Worm (Caenorhabditis elegans) whole organism, young adult: ENCODE data around the gene D1086.7.

Experiments
- B0336.3 ChIP-seq: fragments of 200-800 bp; sonication (Bioruptor generic); IDR thresholded peaks from 2 replicates; pipeline ENCODE4 v1.3.6; 2022; ENCODE audit warnings: missing genetic modification characterization, missing compliant biosample characterization
- C06A6.2 ChIP-seq: fragments of 200-800 bp; sonication (Bioruptor generic); conservative IDR thresholded peaks from 2 replicates; pipeline ENCODE4 v1.3.6; 2022; ENCODE audit warnings: missing genetic modification characterization, missing compliant biosample characterization
- F33H1.4 ChIP-seq: fragments of 200-800 bp; sonication (Bioruptor generic); IDR thresholded peaks from 2 replicates; pipeline ENCODE4 v1.3.6; 2022; ENCODE audit warnings: missing genetic modification reagents, missing genetic modification characterization, missing compliant biosample characterization
- F52B5.7 ChIP-seq: sonication (generic microtip); optimal IDR thresholded peaks from 2 replicates; lab custom pipeline; 2016; ENCODE audit warnings: mild to moderate bottlenecking, missing genetic modification characterization, missing compliant biosample characterization
- K12H6.12 ChIP-seq: fragments of 200-800 bp; sonication (Bioruptor generic); optimal IDR thresholded peaks from 2 replicates; lab custom pipeline; 2018; ENCODE audit warnings: mild to moderate bottlenecking, missing genetic modification characterization, missing compliant biosample characterization
- Y53F4B.3 ChIP-seq: fragments of 200-800 bp; sonication (Bioruptor generic); IDR thresholded peaks from 2 replicates; pipeline ENCODE4 v1.3.6; 2022; ENCODE audit warnings: missing genetic modification reagents, missing genetic modification characterization, missing compliant biosample characterization
- Y53G8AR.9 ChIP-seq: fragments of 200-800 bp; sonication (Bioruptor generic); conservative IDR thresholded peaks from 2 replicates; pipeline ENCODE4 v1.3.6; 2022; ENCODE audit warnings: missing genetic modification reagents, missing genetic modification characterization, missing compliant biosample characterization
- Y79H2A.3 ChIP-seq: fragments of 200-800 bp; sonication (Bioruptor generic); conservative IDR thresholded peaks from 2 replicates; pipeline ENCODE4 v1.3.6; 2022; ENCODE audit warnings: missing genetic modification reagents, missing genetic modification characterization, missing compliant biosample characterization
- ZK185.1 ChIP-seq: sonication (generic microtip); optimal IDR thresholded peaks from 2 replicates; lab custom pipeline; 2016; ENCODE audit warnings: mild to moderate bottlenecking, missing genetic modification characterization, missing compliant biosample characterization; ENCODE audit not compliant: poor library complexity, severe bottlenecking
- akir-1 ChIP-seq: fragments of 200-800 bp; sonication (Bioruptor generic); optimal IDR thresholded peaks from 2 replicates; lab custom pipeline; 2018; ENCODE audit warnings: mild to moderate bottlenecking, missing genetic modification characterization, moderate library complexity, missing compliant biosample characterization
- aptf-2 ChIP-seq: fragments of 200-800 bp; sonication (Bioruptor generic); conservative IDR thresholded peaks from 2 replicates; pipeline ENCODE4 v1.3.6; 2022; ENCODE audit warnings: missing genetic modification reagents, missing genetic modification characterization, missing compliant biosample characterization
- aptf-3 ChIP-seq: fragments of 200-800 bp; sonication (Bioruptor generic); IDR thresholded peaks from 2 replicates; pipeline ENCODE4 v1.3.6; 2022; ENCODE audit warnings: missing genetic modification characterization, missing compliant biosample characterization
- atf-7 ChIP-seq: sonication (generic microtip); optimal IDR thresholded peaks from 2 replicates; lab custom pipeline; 2017; ENCODE audit warnings: mild to moderate bottlenecking, missing genetic modification characterization, missing compliant biosample characterization
- attf-6 ChIP-seq: fragments of 200-800 bp; sonication (Bioruptor generic); IDR thresholded peaks from 2 replicates; pipeline ENCODE4 v1.3.6; 2022; ENCODE audit warnings: missing genetic modification reagents, missing genetic modification characterization, missing compliant biosample characterization
- ceh-27 ChIP-seq: fragments of 200-800 bp; sonication (Bioruptor generic); optimal IDR thresholded peaks from 2 replicates; lab custom pipeline; 2018; ENCODE audit warnings: mild to moderate bottlenecking, missing genetic modification characterization, moderate library complexity, missing compliant biosample characterization
- ceh-58 ChIP-seq: fragments of 200-800 bp; sonication (Bioruptor generic); IDR thresholded peaks from 2 replicates; pipeline ENCODE4 v1.3.6; 2022; ENCODE audit warnings: missing genetic modification characterization, missing compliant biosample characterization
- ceh-79 ChIP-seq: sonication (generic microtip); optimal IDR thresholded peaks from 2 replicates; lab custom pipeline; 2017; ENCODE audit warnings: mild to moderate bottlenecking, missing genetic modification characterization, missing compliant biosample characterization
- dox-1 ChIP-seq: fragments of 200-800 bp; sonication (Bioruptor generic); IDR thresholded peaks from 2 replicates; pipeline ENCODE4 v1.3.6; 2022; ENCODE audit warnings: missing genetic modification reagents, missing genetic modification characterization, missing compliant biosample characterization
- egl-44 ChIP-seq: fragments of 200-800 bp; sonication (Bioruptor generic); IDR thresholded peaks from 2 replicates; pipeline ENCODE4 v1.3.6; 2022; ENCODE audit warnings: missing genetic modification reagents, missing genetic modification characterization, missing compliant biosample characterization
- hlh-26 ChIP-seq: fragments of 200-800 bp; sonication (Bioruptor generic); conservative IDR thresholded peaks from 2 replicates; pipeline ENCODE4 v1.3.6; 2022; ENCODE audit warnings: missing genetic modification reagents, missing genetic modification characterization, missing compliant biosample characterization
- hmg-1.2 ChIP-seq: fragments of 200-800 bp; sonication (Bioruptor generic); IDR thresholded peaks from 2 replicates; pipeline ENCODE4 v1.3.6; 2022; ENCODE audit warnings: missing genetic modification reagents, missing genetic modification characterization, missing compliant biosample characterization
- lin-26 ChIP-seq: fragments of 200-800 bp; sonication (Bioruptor generic); IDR thresholded peaks from 2 replicates; pipeline ENCODE4 v1.3.6; 2022; ENCODE audit warnings: missing genetic modification reagents, missing genetic modification characterization, missing compliant biosample characterization
- lin-54 ChIP-seq: fragments of 200-800 bp; sonication (Bioruptor generic); optimal IDR thresholded peaks from 2 replicates; lab custom pipeline; 2018; ENCODE audit warnings: mild to moderate bottlenecking, missing genetic modification characterization, missing compliant biosample characterization
- madf-3 ChIP-seq: fragments of 200-800 bp; sonication (Bioruptor generic); IDR thresholded peaks from 2 replicates; pipeline ENCODE4 v1.3.6; 2022; ENCODE audit warnings: missing genetic modification reagents, missing genetic modification characterization, missing compliant biosample characterization
- madf-6 ChIP-seq: fragments of 200-800 bp; sonication (Bioruptor generic); IDR thresholded peaks from 2 replicates; pipeline ENCODE4 v1.3.6; 2022; ENCODE audit warnings: missing genetic modification reagents, missing genetic modification characterization, missing compliant biosample characterization
- mcd-1 ChIP-seq: fragments of 200-800 bp; sonication (Bioruptor generic); IDR thresholded peaks from 2 replicates; pipeline ENCODE4 v1.3.6; 2022; ENCODE audit warnings: missing genetic modification reagents, missing genetic modification characterization, missing compliant biosample characterization
- mel-28 ChIP-seq: sonication (generic microtip); optimal IDR thresholded peaks from 2 replicates; lab custom pipeline; 2016; ENCODE audit warnings: borderline replicate concordance, mild to moderate bottlenecking, missing genetic modification characterization, missing compliant biosample characterization
- nfya-1 ChIP-seq: sonication (generic microtip); optimal IDR thresholded peaks from 2 replicates; lab custom pipeline; 2017; ENCODE audit warnings: antibody characterized with exemption, missing compliant biosample characterization, missing genetic modification characterization, borderline replicate concordance; ENCODE audit not compliant: insufficient read depth
- nhr-80 ChIP-seq: sonication (generic microtip); optimal IDR thresholded peaks from 2 replicates; lab custom pipeline; 2016; ENCODE audit warnings: missing genetic modification characterization, missing compliant biosample characterization
- sdz-38 ChIP-seq: sonication (generic microtip); optimal IDR thresholded peaks from 2 replicates; lab custom pipeline; 2016; ENCODE audit warnings: missing genotype, missing genetic modification characterization, missing compliant biosample characterization
- snpc-3.4 ChIP-seq: sonication (generic microtip); optimal IDR thresholded peaks from 2 replicates; lab custom pipeline; 2017; ENCODE audit warnings: missing genetic modification characterization, mild to moderate bottlenecking, missing compliant biosample characterization, antibody characterized with exemption, moderate library complexity, missing genotype, missing genetic modification reagents
- tbx-9 ChIP-seq: sonication (generic microtip); optimal IDR thresholded peaks from 2 replicates; lab custom pipeline; 2016; ENCODE audit warnings: borderline replicate concordance, missing genetic modification characterization, inconsistent platforms, missing compliant biosample characterization
- zfh-2 ChIP-seq: fragments of 200-800 bp; sonication (Bioruptor generic); conservative IDR thresholded peaks from 2 replicates; pipeline ENCODE4 v1.3.6; 2022; ENCODE audit warnings: missing genetic modification reagents, missing genetic modification characterization, missing compliant biosample characterization
- ztf-25 ChIP-seq: fragments of 200-800 bp; sonication (Bioruptor generic); IDR thresholded peaks from 2 replicates; pipeline ENCODE4 v1.3.6; 2022; ENCODE audit warnings: missing genetic modification reagents, missing genetic modification characterization, missing compliant biosample characterization
- ztf-6 ChIP-seq: fragments of 200-800 bp; sonication (Bioruptor generic); IDR thresholded peaks from 2 replicates; pipeline ENCODE4 v1.3.6; 2022; ENCODE audit warnings: missing genetic modification reagents, missing genetic modification characterization, missing compliant biosample characterization

Gene D1086.7

DNA sequence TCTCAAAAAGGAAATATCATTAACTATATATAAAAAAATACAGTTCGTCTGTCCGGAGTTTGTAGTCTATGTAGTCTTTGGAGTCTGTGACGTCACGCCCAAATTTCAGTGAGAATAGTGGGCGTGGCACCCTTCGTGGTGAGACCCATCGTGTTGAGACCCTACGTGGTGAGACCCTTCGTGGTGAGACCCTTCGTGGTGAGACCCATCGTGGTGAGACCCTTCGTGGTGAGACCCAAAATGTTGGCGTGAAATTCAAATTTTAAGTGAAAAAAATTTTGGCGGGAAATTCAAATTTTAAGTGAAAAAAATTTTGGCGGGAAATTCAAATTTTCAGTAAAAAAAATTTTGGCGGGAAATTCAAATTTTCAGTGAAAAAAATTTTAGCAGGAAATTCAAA lies 40.1 kb downstream of the D1086.7 start:
- TF ChIP-seq madf-6 (GFP tag; lab: Robert Waterston, UW) (peak; percentile 24; the same call in 1 of the 2 replicates), F33H1.4 (peak; percentile 77), dox-1 (GFP tag; lab: Robert Waterston, UW) (peak; percentile 44; the same call in 1 of the 2 replicates), Y53G8AR.9 (GFP tag; lab: Robert Waterston, UW) (0 out of 2 replicates have a peak, but pooled peaks have one; percentile 39), ztf-25 (GFP tag; lab: Robert Waterston, UW) (0 out of 2 replicates have a peak, but pooled peaks have one; percentile 21), lin-26 (GFP tag; lab: Robert Waterston, UW) (0 out of 2 replicates have a peak, but pooled peaks have one; percentile 41), mcd-1 (GFP tag; lab: Robert Waterston, UW) (peak; percentile 51)

DNA sequence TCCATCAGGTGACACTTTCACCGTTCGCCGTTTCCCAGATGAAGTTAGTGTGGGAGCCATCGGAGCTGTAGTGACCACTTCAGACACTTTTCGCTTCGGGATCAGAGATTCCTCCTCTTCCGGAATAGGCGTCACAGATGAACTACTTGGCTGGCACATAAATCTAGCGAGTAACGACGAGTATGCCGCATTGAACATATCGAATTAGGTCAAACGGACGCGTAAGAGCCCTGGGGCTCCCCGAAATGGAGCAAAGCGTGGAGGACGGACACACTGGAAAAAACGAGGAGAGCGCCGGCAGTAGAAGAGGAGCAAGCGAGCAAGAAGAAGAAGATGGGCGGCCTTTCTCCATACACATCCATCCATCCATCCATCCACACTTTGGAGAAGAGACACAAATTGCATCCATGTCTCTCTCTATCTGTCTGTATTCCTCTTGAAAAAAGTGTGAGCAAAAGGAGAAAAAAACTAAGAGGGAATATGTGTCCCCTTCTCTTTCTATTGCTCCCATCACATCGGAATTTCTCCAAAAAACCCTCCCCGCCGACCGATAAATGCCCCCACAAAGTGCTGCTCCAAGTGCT lies 42.4 kb downstream of the D1086.7 start:
- TF ChIP-seq tbx-9 (tag; lab: Kevin White, UChicago) (no peak), zfh-2 (GFP tag; lab: Robert Waterston, UW) (peak; percentile 53; the same call in 1 of the 2 replicates), sdz-38 (tag; lab: Kevin White, UChicago) (no peak), ceh-27 (peak; percentile 1)

DNA sequence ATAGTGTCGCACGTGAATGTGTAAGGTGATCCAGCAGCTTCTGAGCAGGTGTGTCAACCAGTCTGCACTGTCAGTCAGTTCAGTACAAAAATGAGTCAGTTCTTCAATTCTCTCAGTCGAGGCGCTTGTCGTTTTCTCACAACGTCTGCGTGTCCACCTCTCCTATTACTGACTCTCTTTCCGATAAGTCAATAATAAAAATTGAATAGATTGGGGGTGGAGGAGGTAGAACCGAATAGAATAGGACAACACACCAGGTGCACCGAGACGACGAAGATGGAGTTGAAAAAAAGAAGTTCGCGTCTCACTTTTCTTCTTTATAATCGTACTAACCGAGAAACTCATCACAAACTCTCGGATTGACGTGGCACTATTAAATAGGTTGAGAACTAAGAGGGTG lies 43.8 kb downstream of the D1086.7 start:
- no peak for TF ChIP-seq lin-26 (GFP tag; lab: Robert Waterston, UW)
- no peak for TF ChIP-seq F33H1.4
- TF ChIP-seq F52B5.7 (tag; lab: Kevin White, UChicago), result no peak
- no peak for TF ChIP-seq snpc-3.4
- TF ChIP-seq hmg-1.2 (GFP tag; lab: Robert Waterston, UW), result peak; percentile 31; the same call in 1 of the 2 replicates
- TF ChIP-seq atf-7 (tag; lab: Kevin White, UChicago), result no peak
- TF ChIP-seq dox-1 (GFP tag; lab: Robert Waterston, UW), result peak; percentile 37; the same call in 1 of the 2 replicates
- TF ChIP-seq mel-28 (tag; lab: Kevin White, UChicago), result no peak
- TF ChIP-seq nhr-80 (tag; lab: Kevin White, UChicago), result peak; percentile 72

DNA sequence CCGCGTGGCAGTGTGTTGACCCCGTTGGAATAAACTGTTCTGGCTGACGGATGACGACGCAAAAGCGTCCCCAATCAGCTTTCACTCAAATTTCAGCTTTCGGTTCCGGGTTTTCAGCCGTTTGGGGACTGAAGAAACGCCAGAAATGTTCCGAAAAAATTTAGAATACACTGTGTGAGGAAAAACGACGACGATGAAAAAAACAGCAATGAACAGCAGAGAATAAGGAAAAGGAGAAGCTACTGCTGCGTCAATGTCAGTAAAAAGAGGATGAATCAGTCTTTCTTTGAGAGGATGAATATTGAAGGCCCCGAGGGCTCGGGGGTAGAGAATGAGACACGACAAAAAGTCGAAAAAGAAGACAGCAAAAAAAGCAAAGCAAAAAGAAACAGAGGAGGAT lies 44.8 kb downstream of the D1086.7 start:
- TF ChIP-seq K12H6.12 (tag; lab: Kevin White, UChicago) (no peak), tbx-9 (tag; lab: Kevin White, UChicago) (no peak), nfya-1 (no peak), ztf-6 (GFP tag; lab: Robert Waterston, UW) (no peak), madf-3 (no peak), ceh-27 (no peak), ceh-79 (no peak), Y53F4B.3 (GFP tag; lab: Robert Waterston, UW) (no peak), ceh-58 (GFP tag; lab: Robert Waterston, UW) (no peak), hlh-26 (GFP tag; lab: Robert Waterston, UW) (no peak)

DNA sequence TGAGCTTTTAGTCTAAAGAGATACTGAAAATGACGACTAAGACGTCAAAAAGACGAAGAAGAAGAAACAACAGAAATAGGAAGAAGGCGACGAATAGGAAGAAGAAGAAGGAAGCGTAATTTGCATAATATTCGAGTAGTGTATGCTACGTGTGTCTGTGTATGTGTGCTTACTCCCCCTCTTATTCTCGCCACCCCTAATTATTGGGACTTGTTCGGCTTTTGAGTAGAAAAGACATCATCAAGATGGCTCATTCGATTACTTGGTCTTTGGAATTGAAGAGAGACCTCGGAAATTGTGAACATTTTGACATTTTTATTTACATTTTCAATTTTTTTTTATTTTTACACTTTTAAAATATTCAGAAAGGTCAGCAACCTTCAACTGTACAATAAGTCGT lies 46.2 kb downstream of the D1086.7 start:
- no peak for TF ChIP-seq aptf-2 (GFP tag; lab: Robert Waterston, UW)
- TF ChIP-seq akir-1 (GFP tag; lab: Kevin White, UChicago), result no peak
- no peak for TF ChIP-seq lin-54 (GFP tag; lab: Kevin White, UChicago)
- no peak for TF ChIP-seq B0336.3 (GFP tag; lab: Robert Waterston, UW)
- no peak for TF ChIP-seq ztf-6 (GFP tag; lab: Robert Waterston, UW)
- TF ChIP-seq ZK185.1, result no peak
- TF ChIP-seq aptf-3 (GFP tag; lab: Robert Waterston, UW), result no peak
- TF ChIP-seq egl-44, result no peak
- no peak for TF ChIP-seq attf-6
- TF ChIP-seq C06A6.2 (GFP tag; lab: Robert Waterston, UW), result no peak
- no peak for TF ChIP-seq F33H1.4
- TF ChIP-seq Y79H2A.3 (GFP tag; lab: Robert Waterston, UW), result no peak
